Worm (Caenorhabditis elegans): ENCODE measurements around the gene cni-1.

DNA sequence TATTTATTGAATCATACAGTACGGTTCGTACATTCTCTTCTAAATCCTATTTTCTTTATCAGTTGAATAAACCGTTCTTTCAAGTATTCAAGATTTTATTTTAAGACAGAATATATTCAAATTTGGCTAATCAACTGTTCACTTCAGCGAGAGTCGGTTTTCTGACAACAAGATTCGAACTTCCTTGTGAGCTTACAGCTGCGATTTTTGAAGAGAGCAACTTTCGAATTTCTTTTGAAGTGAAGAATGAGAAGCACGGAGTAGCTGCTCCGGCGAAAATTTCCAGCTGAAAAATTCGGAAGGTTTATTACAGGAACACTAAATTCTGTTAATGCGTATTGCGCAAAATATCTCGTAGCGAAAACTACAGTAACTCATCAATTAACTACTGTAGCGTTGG is 1.3 kb downstream of the cni-1 start:
- TF ChIP-seq mml-1 (tag; optimal IDR thresholded peaks at IDR 0.05) (no peak), sea-2 (GFP tag; optimal IDR thresholded peaks at IDR 0.05) (no peak), lin-39 (tag; optimal IDR thresholded peaks at IDR 0.05) (no peak), ztf-11 (tag; optimal IDR thresholded peaks at IDR 0.05) (no peak), lin-15B (tag; optimal IDR thresholded peaks at IDR 0.05) (no peak), R02D3.7 (tag; optimal IDR thresholded peaks at IDR 0.05) (no peak)
